Worm (Caenorhabditis elegans) whole organism, L1 larva: ENCODE results near the gene let-767.

Source experiments
- C04F5.9 ChIP-seq: sonication (generic microtip); optimal IDR thresholded peaks from 2 replicates; lab custom pipeline; 2016; ENCODE audit warnings: missing genetic modification characterization, missing compliant biosample characterization
- F16B12.6 ChIP-seq: fragments of 150-350 bp; optimal IDR thresholded peaks from 2 replicates; lab custom pipeline; 2014; ENCODE audit warnings: missing biosample characterization, missing genetic modification characterization
- Y116A8C.19 ChIP-seq: sonication (generic microtip); optimal IDR thresholded peaks from 2 replicates; lab custom pipeline; 2016; ENCODE audit warnings: missing compliant biosample characterization, missing genetic modification characterization, borderline replicate concordance
- aha-1 ChIP-seq: fragments of 150-350 bp; optimal IDR thresholded peaks from 2 replicates; lab custom pipeline; 2014; ENCODE audit warnings: missing biosample characterization, missing genetic modification characterization
- alr-1 ChIP-seq: fragments of 200-800 bp; sonication (Bioruptor generic); optimal IDR thresholded peaks from 2 replicates; lab custom pipeline; 2018; ENCODE audit warnings: borderline replicate concordance, mild to moderate bottlenecking, missing genetic modification characterization, missing compliant biosample characterization
- aly-2 ChIP-seq: fragments of 150-350 bp; optimal IDR thresholded peaks from 2 replicates; lab custom pipeline; 2014; ENCODE audit warnings: missing biosample characterization, missing genetic modification characterization
- ama-1 ChIP-seq: fragments of 150-350 bp; optimal IDR thresholded peaks from 2 replicates; lab custom pipeline; 2014
- ceh-63 ChIP-seq: fragments of 200-800 bp; sonication (Bioruptor generic); optimal IDR thresholded peaks from 2 replicates; lab custom pipeline; 2018; ENCODE audit warnings: mild to moderate bottlenecking, missing genetic modification characterization, missing compliant biosample characterization
- ceh-88 ChIP-seq: fragments of 200-800 bp; sonication (Bioruptor generic); IDR thresholded peaks from 2 replicates; pipeline ENCODE4 v1.3.6; 2022; ENCODE audit warnings: missing genetic modification characterization, missing compliant biosample characterization
- ces-1 ChIP-seq: fragments of 150-350 bp; optimal IDR thresholded peaks from 2 replicates; lab custom pipeline; 2014; ENCODE audit warnings: missing biosample characterization, missing genetic modification reagents, missing genetic modification characterization
- dpl-1 ChIP-seq, 3 experiments: fragments of 150-350 bp in 2 of 3; sonication (generic microtip) in 1 of 3; optimal IDR thresholded peaks; 2 replicates each; lab custom pipeline; 2014 to 2017; ENCODE audit warnings: missing biosample characterization in 3 of 3, missing genetic modification characterization in 3 of 3, missing genetic modification reagents in 3 of 3
- efl-1 ChIP-seq, 4 experiments: fragments of 150-350 bp; optimal IDR thresholded peaks in 3 of 4; peaks in 1 of 4; 1 replicate in 1 of 4; 2 replicates in 3 of 4; lab custom pipeline; 2014; ENCODE audit warnings: missing biosample characterization in 2 of 4, missing genetic modification characterization in 2 of 4, missing genetic modification reagents in 2 of 4
- egl-13 ChIP-seq: sonication (generic microtip); optimal IDR thresholded peaks from 2 replicates; lab custom pipeline; 2016; ENCODE audit warnings: missing genotype, missing genetic modification reagents, missing genetic modification characterization, missing compliant biosample characterization
- elt-3 ChIP-seq, 6 experiments: fragments of 150-350 bp in 1 of 6; sonication (generic microtip); optimal IDR thresholded peaks; 2 replicates each; lab custom pipeline; 2017 to 2018; ENCODE audit warnings: missing biosample characterization in 6 of 6, missing genetic modification characterization in 6 of 6, inconsistent platforms in 1 of 6
- fkh-10 ChIP-seq: sonication (generic microtip); optimal IDR thresholded peaks from 2 replicates; lab custom pipeline; 2017; ENCODE audit warnings: missing biosample characterization, missing genetic modification reagents, missing genetic modification characterization
- fkh-8 ChIP-seq: sonication (generic microtip); optimal IDR thresholded peaks from 2 replicates; lab custom pipeline; 2016; ENCODE audit warnings: mild to moderate bottlenecking, missing genetic modification characterization, missing compliant biosample characterization
- grh-1 ChIP-seq: fragments of 200-800 bp; sonication (Bioruptor generic); IDR thresholded peaks from 2 replicates; pipeline ENCODE4 v1.3.6; 2022; ENCODE audit warnings: missing genetic modification reagents, missing genetic modification characterization, missing compliant biosample characterization
- hlh-4 ChIP-seq: sonication (generic microtip); optimal IDR thresholded peaks from 2 replicates; lab custom pipeline; 2016; ENCODE audit warnings: mild to moderate bottlenecking, missing genetic modification characterization, missing compliant biosample characterization
- hpl-2 ChIP-seq: fragments of 150-350 bp; optimal IDR thresholded peaks from 2 replicates; lab custom pipeline; 2014; ENCODE audit warnings: missing biosample characterization, missing genetic modification reagents, missing genetic modification characterization
- jun-1 ChIP-seq: fragments of 150-350 bp; optimal IDR thresholded peaks from 2 replicates; lab custom pipeline; 2014; ENCODE audit warnings: missing biosample characterization, missing genetic modification reagents, missing genetic modification characterization
- lin-13 ChIP-seq: fragments of 150-350 bp; optimal IDR thresholded peaks from 2 replicates; lab custom pipeline; 2014; ENCODE audit warnings: missing biosample characterization, missing genetic modification reagents, missing genetic modification characterization
- lin-35 ChIP-seq, 2 experiments: fragments of 150-350 bp; optimal IDR thresholded peaks; 2 replicates each; lab custom pipeline; 2014; ENCODE audit warnings: missing biosample characterization in 2 of 2, missing genetic modification characterization in 2 of 2, missing genetic modification reagents in 2 of 2
- lsy-2 ChIP-seq, 2 experiments: fragments of 150-350 bp; optimal IDR thresholded peaks; 2 replicates each; lab custom pipeline; 2014; ENCODE audit warnings: missing biosample characterization in 2 of 2, missing genetic modification characterization in 2 of 2
- mab-9 ChIP-seq: fragments of 200-800 bp; sonication (Bioruptor generic); IDR thresholded peaks from 2 replicates; pipeline ENCODE4 v1.3.6; 2022; ENCODE audit warnings: missing genetic modification reagents, missing genetic modification characterization, missing compliant biosample characterization
- mdl-1 ChIP-seq, 2 experiments: fragments of 150-350 bp; optimal IDR thresholded peaks; 2 replicates each; lab custom pipeline; 2014 to 2017; ENCODE audit warnings: missing biosample characterization in 2 of 2, missing genetic modification characterization in 2 of 2, inconsistent platforms in 1 of 2
- mef-2 ChIP-seq: fragments of 150-350 bp; optimal IDR thresholded peaks from 2 replicates; lab custom pipeline; 2014; ENCODE audit warnings: missing biosample characterization, missing genetic modification characterization
- nhr-11 ChIP-seq: fragments of 150-350 bp; optimal IDR thresholded peaks from 2 replicates; lab custom pipeline; 2014; ENCODE audit warnings: missing biosample characterization, missing genetic modification characterization
- nhr-20 ChIP-seq: sonication (generic microtip); optimal IDR thresholded peaks from 2 replicates; lab custom pipeline; 2016; ENCODE audit warnings: mild to moderate bottlenecking, missing genetic modification characterization, missing compliant biosample characterization
- nhr-28 ChIP-seq: fragments of 150-350 bp; optimal IDR thresholded peaks from 2 replicates; lab custom pipeline; 2014; ENCODE audit warnings: missing biosample characterization, missing genetic modification characterization
- nhr-71 ChIP-seq: sonication (generic microtip); optimal IDR thresholded peaks from 2 replicates; lab custom pipeline; 2016; ENCODE audit warnings: mild to moderate bottlenecking, missing genetic modification characterization, moderate library complexity, missing compliant biosample characterization
- nhr-76 ChIP-seq: sonication (generic microtip); optimal IDR thresholded peaks from 2 replicates; lab custom pipeline; 2017; ENCODE audit warnings: missing biosample characterization, missing genetic modification characterization
- nhr-85 ChIP-seq: sonication (generic microtip); peaks from one replicate; lab custom pipeline; 2016; ENCODE audit warnings: missing genetic modification characterization, inconsistent platforms, missing compliant biosample characterization
- pax-3 ChIP-seq: fragments of 200-800 bp; sonication (Bioruptor generic); optimal IDR thresholded peaks from 2 replicates; lab custom pipeline; 2018; ENCODE audit warnings: mild to moderate bottlenecking, missing genetic modification characterization, moderate library complexity, missing compliant biosample characterization
- rnt-1 ChIP-seq: sonication (generic microtip); optimal IDR thresholded peaks from 2 replicates; lab custom pipeline; 2016; ENCODE audit warnings: mild to moderate bottlenecking, missing genetic modification characterization, moderate library complexity, missing compliant biosample characterization
- skn-1 ChIP-seq: fragments of 150-350 bp; optimal IDR thresholded peaks from 2 replicates; lab custom pipeline; 2014; ENCODE audit warnings: missing biosample characterization, missing genetic modification characterization
- snpc-4 ChIP-seq: fragments of 150-350 bp; optimal IDR thresholded peaks from 2 replicates; lab custom pipeline; 2014; ENCODE audit warnings: missing biosample characterization, missing genetic modification characterization
- tlp-1 ChIP-seq: fragments of 150-350 bp; optimal IDR thresholded peaks from 2 replicates; lab custom pipeline; 2014; ENCODE audit warnings: missing biosample characterization, missing genetic modification characterization
- unc-62 ChIP-seq: fragments of 150-350 bp; optimal IDR thresholded peaks from 2 replicates; lab custom pipeline; 2014; ENCODE audit warnings: missing biosample characterization, missing genetic modification reagents, missing genetic modification characterization
- unc-98 ChIP-seq: fragments of 200-800 bp; sonication (Bioruptor generic); IDR thresholded peaks from 2 replicates; pipeline ENCODE4 v1.3.6; 2022; ENCODE audit warnings: missing genetic modification characterization, missing compliant biosample characterization
- vab-15 ChIP-seq: sonication (generic microtip); optimal IDR thresholded peaks from 2 replicates; lab custom pipeline; 2017; ENCODE audit warnings: missing genotype, mild to moderate bottlenecking, missing genetic modification characterization, missing compliant biosample characterization
- zag-1 ChIP-seq: fragments of 150-350 bp; optimal IDR thresholded peaks from 2 replicates; lab custom pipeline; 2014; ENCODE audit warnings: missing biosample characterization, missing genetic modification characterization
- ztf-4 ChIP-seq: fragments of 150-350 bp; optimal IDR thresholded peaks from 2 replicates; lab custom pipeline; 2014; ENCODE audit warnings: missing biosample characterization, missing genetic modification characterization

let-767 gene

ce11 chrIII:6382987-6383602, 43.3 kb upstream of the let-767 start, which contains the start of gene let-716 (continued):
- TF ChIP-seq hpl-2 (GFP tag; lab: Kevin White, UChicago): no peak
- TF ChIP-seq unc-98: no peak
- no peak for TF ChIP-seq Y116A8C.19
- no peak for TF ChIP-seq mdl-1 (tag; optimal IDR thresholded peaks at IDR 0.05; lab: Kevin White, UChicago)
- no peak for TF ChIP-seq ceh-88
- no peak for TF ChIP-seq C04F5.9 (tag; lab: Kevin White, UChicago)
- no peak for TF ChIP-seq aha-1 (tag; lab: Kevin White, UChicago)
- peak; percentile 57 for TF ChIP-seq nhr-71 (tag; lab: Kevin White, UChicago)
- TF ChIP-seq pax-3: no peak
- no peak for TF ChIP-seq tlp-1
- TF ChIP-seq nhr-28 (tag; lab: Kevin White, UChicago): no peak
- TF ChIP-seq ztf-4: no peak
- no peak for TF ChIP-seq grh-1 (GFP tag; lab: Robert Waterston, UW)
- TF ChIP-seq mab-9 (GFP tag; lab: Robert Waterston, UW): no peak
- no peak for TF ChIP-seq hlh-4 (tag; lab: Kevin White, UChicago)
- no peak for TF ChIP-seq egl-13 (tag; lab: Kevin White, UChicago)

- no peak for TF ChIP-seq jun-1
- TF ChIP-seq efl-1 (optimal IDR thresholded peaks at IDR 0.05; lab: Kevin White, UChicago): no peak
- peak in 1 of 2 experiments; percentile 75 for TF ChIP-seq efl-1 (GFP tag; optimal IDR thresholded peaks at IDR 0.05 in 1 of 2; lab: Kevin White, UChicago)
These were observed 42.0 kb upstream of the let-767 start, which contains the start of gene znf-622 for ce11 chrIII:6381584-6382391. TSS of gene znf-622 (plus strand) at chrIII:6381634.

- TF ChIP-seq dpl-1 (GFP tag; optimal IDR thresholded peaks at IDR 0.05; lab: Kevin White, UChicago): no peak
- no peak for TF ChIP-seq alr-1 (tag; lab: Kevin White, UChicago)
- TF ChIP-seq rnt-1 (tag; lab: Kevin White, UChicago): no peak
- no peak for TF ChIP-seq efl-1 (optimal IDR thresholded peaks at IDR 0.05; lab: Kevin White, UChicago)
- TF ChIP-seq efl-1 (GFP tag; optimal IDR thresholded peaks at IDR 0.05 in 1 of 2; lab: Kevin White, UChicago): no peak
- no peak for TF ChIP-seq vab-15 (tag; lab: Kevin White, UChicago)
- TF ChIP-seq ama-1 (lab: Kevin White, UChicago): no peak
- TF ChIP-seq mdl-1 (tag; optimal IDR thresholded peaks at IDR 0.05; lab: Kevin White, UChicago): no peak
- no peak for TF ChIP-seq zag-1 (tag; lab: Kevin White, UChicago)
- no peak for TF ChIP-seq fkh-8 (tag; lab: Kevin White, UChicago)
- no peak for TF ChIP-seq nhr-85 (tag; lab: Kevin White, UChicago)
- TF ChIP-seq snpc-4 (tag; lab: Kevin White, UChicago): no peak
- TF ChIP-seq fkh-10 (GFP tag; lab: Kevin White, UChicago): no peak
- TF ChIP-seq lin-35 (GFP tag; optimal IDR thresholded peaks at IDR 0.05; lab: Kevin White, UChicago): no peak
- TF ChIP-seq ceh-63 (GFP tag; lab: Kevin White, UChicago): no peak
These were observed 40.7 kb upstream of the let-767 start, which contains the start of gene C16A3.5 for ce11 chrIII:6380472-6380871. TSS of gene C16A3.5 (plus strand) at chrIII:6380772.

- TF ChIP-seq ceh-88 (no peak), nhr-11 (no peak), dpl-1 (GFP tag; optimal IDR thresholded peaks at IDR 0.05; lab: Kevin White, UChicago) (peak in 2 of 3 experiments; percentile 24 to 47), jun-1 (no peak), ces-1 (no peak), mef-2 (tag; lab: Kevin White, UChicago) (no peak), unc-62 (no peak), nhr-76 (tag; lab: Kevin White, UChicago) (no peak), lin-13 (GFP tag; lab: Kevin White, UChicago) (no peak), aly-2 (tag; lab: Kevin White, UChicago) (peak; percentile 33), hlh-4 (tag; lab: Kevin White, UChicago) (no peak), efl-1 (optimal IDR thresholded peaks at IDR 0.05; lab: Kevin White, UChicago) (peak in 1 of 2 experiments; percentile 44), efl-1 (GFP tag; optimal IDR thresholded peaks at IDR 0.05 in 1 of 2; lab: Kevin White, UChicago) (peak; percentile 37 to 71), skn-1 (no peak), nhr-20 (tag; lab: Kevin White, UChicago) (peak; percentile 24), nhr-28 (tag; lab: Kevin White, UChicago) (no peak), lsy-2 (tag; optimal IDR thresholded peaks at IDR 0.05; lab: Kevin White, UChicago) (peak; percentile 49 to 73), elt-3 (tag; optimal IDR thresholded peaks at IDR 0.05; lab: Kevin White, UChicago) (peak in 1 of 6 experiments; percentile 32), Y116A8C.19 (no peak), ama-1 (lab: Kevin White, UChicago) (no peak), fkh-8 (tag; lab: Kevin White, UChicago) (no peak), ztf-4 (no peak), mab-9 (GFP tag; lab: Robert Waterston, UW) (peak; percentile 43; the same call in 1 of the 2 replicates), nhr-71 (tag; lab: Kevin White, UChicago) (peak; percentile 30), zag-1 (tag; lab: Kevin White, UChicago) (no peak), F16B12.6 (tag; lab: Kevin White, UChicago) (peak; percentile 86)
These were observed 39.4 kb upstream of the let-767 start, which contains the start of gene C16A3.6 for ce11 chrIII:6379129-6379528. TSS of gene C16A3.6 (plus strand) at chrIII:6379212.
